Worm (Caenorhabditis elegans) whole organism, L3 larva: ENCODE results near the gene rod-1.

Source experiments
- R02D3.7 ChIP-seq: fragments of 150-350 bp; optimal IDR thresholded peaks from 2 replicates; lab custom pipeline; 2014; ENCODE audit warnings: missing biosample characterization, missing genetic modification characterization
- aly-2 ChIP-seq: fragments of 150-350 bp; optimal IDR thresholded peaks from 2 replicates; lab custom pipeline; 2014; ENCODE audit warnings: missing biosample characterization, missing genetic modification characterization
- ceh-16 ChIP-seq: sonication (generic microtip); optimal IDR thresholded peaks from 2 replicates; lab custom pipeline; 2017; ENCODE audit warnings: missing biosample characterization, missing genetic modification characterization
- ceh-28 ChIP-seq: fragments of 150-350 bp; optimal IDR thresholded peaks from 2 replicates; lab custom pipeline; 2014; ENCODE audit warnings: missing biosample characterization, missing genetic modification reagents, missing genetic modification characterization
- ceh-82 ChIP-seq: fragments of 150-350 bp; optimal IDR thresholded peaks from 2 replicates; lab custom pipeline; 2014; ENCODE audit warnings: missing biosample characterization, missing genetic modification characterization
- ceh-9 ChIP-seq: sonication (generic microtip); optimal IDR thresholded peaks from 2 replicates; lab custom pipeline; 2018; ENCODE audit warnings: missing biosample characterization, missing genetic modification characterization
- daf-12 ChIP-seq: fragments of 150-350 bp; optimal IDR thresholded peaks from 2 replicates; lab custom pipeline; 2014; ENCODE audit warnings: missing biosample characterization, missing genetic modification reagents, missing genetic modification characterization
- egl-27 ChIP-seq: sonication (generic microtip); optimal IDR thresholded peaks from 4 replicates; lab custom pipeline; 2017; ENCODE audit warnings: missing biosample characterization, missing genetic modification reagents, missing genetic modification characterization
- egl-5 ChIP-seq: fragments of 150-350 bp; optimal IDR thresholded peaks from 2 replicates; lab custom pipeline; 2017; ENCODE audit warnings: missing biosample characterization, missing genetic modification reagents, missing genetic modification characterization, inconsistent platforms
- elt-1 ChIP-seq: fragments of 150-350 bp; optimal IDR thresholded peaks from 2 replicates; lab custom pipeline; 2014; ENCODE audit warnings: missing biosample characterization, missing genetic modification characterization
- eor-1 ChIP-seq, 2 experiments: fragments of 150-350 bp; optimal IDR thresholded peaks; 2 replicates each; lab custom pipeline; 2014 to 2018; ENCODE audit warnings: missing biosample characterization in 2 of 2, missing genetic modification characterization in 2 of 2
- fkh-10 ChIP-seq: sonication (generic microtip); optimal IDR thresholded peaks from 2 replicates; lab custom pipeline; 2017; ENCODE audit warnings: missing biosample characterization, missing genetic modification reagents, missing genetic modification characterization
- fkh-2 ChIP-seq: fragments of 150-350 bp; optimal IDR thresholded peaks from 2 replicates; lab custom pipeline; 2014; ENCODE audit warnings: missing biosample characterization, missing genetic modification reagents, missing genetic modification characterization
- fos-1 ChIP-seq: fragments of 150-350 bp; optimal IDR thresholded peaks from 2 replicates; lab custom pipeline; 2014; ENCODE audit warnings: missing biosample characterization, missing genetic modification characterization
- hmg-11 ChIP-seq: sonication (generic microtip); optimal IDR thresholded peaks from 2 replicates; lab custom pipeline; 2016; ENCODE audit warnings: missing genetic modification characterization, missing compliant biosample characterization
- jun-1 ChIP-seq: fragments of 150-350 bp; optimal IDR thresholded peaks from 2 replicates; lab custom pipeline; 2014; ENCODE audit warnings: missing biosample characterization, missing genetic modification reagents, missing genetic modification characterization
- lin-39 ChIP-seq: fragments of 150-350 bp; optimal IDR thresholded peaks from 2 replicates; lab custom pipeline; 2018; ENCODE audit warnings: missing biosample characterization, missing genetic modification reagents, missing genetic modification characterization
- lsy-12 ChIP-seq: sonication (generic microtip); optimal IDR thresholded peaks from 2 replicates; lab custom pipeline; 2016; ENCODE audit warnings: mild to moderate bottlenecking, missing genetic modification characterization, missing compliant biosample characterization
- mdl-1 ChIP-seq: fragments of 150-350 bp; optimal IDR thresholded peaks from 2 replicates; lab custom pipeline; 2014; ENCODE audit warnings: missing biosample characterization, missing genetic modification characterization
- mml-1 ChIP-seq: fragments of 150-350 bp; sonication (generic microtip); optimal IDR thresholded peaks from 3 replicates; lab custom pipeline; 2014; ENCODE audit warnings: missing biosample characterization, missing genetic modification characterization
- nfya-1 ChIP-seq: sonication (generic microtip); optimal IDR thresholded peaks from 2 replicates; lab custom pipeline; 2017; ENCODE audit warnings: missing genetic modification characterization, mild to moderate bottlenecking, missing compliant biosample characterization, antibody characterized with exemption, moderate library complexity; ENCODE audit not compliant: insufficient read depth
- nhr-11 ChIP-seq: fragments of 150-350 bp; optimal IDR thresholded peaks from 2 replicates; lab custom pipeline; 2014; ENCODE audit warnings: missing biosample characterization, missing genetic modification characterization
- nhr-12 ChIP-seq: fragments of 150-350 bp; optimal IDR thresholded peaks from 2 replicates; lab custom pipeline; 2014; ENCODE audit warnings: missing biosample characterization, missing genetic modification characterization
- nhr-23 ChIP-seq: fragments of 150-350 bp; optimal IDR thresholded peaks from 2 replicates; lab custom pipeline; 2014; ENCODE audit warnings: missing biosample characterization, missing genetic modification reagents, missing genetic modification characterization
- nhr-25 ChIP-seq: sonication (generic microtip); optimal IDR thresholded peaks from 2 replicates; lab custom pipeline; 2017; ENCODE audit warnings: missing biosample characterization, missing genetic modification characterization
- nhr-28 ChIP-seq: fragments of 150-350 bp; optimal IDR thresholded peaks from 2 replicates; lab custom pipeline; 2014; ENCODE audit warnings: missing biosample characterization, missing genetic modification characterization
- nhr-43 ChIP-seq: sonication (generic microtip); optimal IDR thresholded peaks from 2 replicates; lab custom pipeline; 2016; ENCODE audit warnings: mild to moderate bottlenecking, missing genetic modification characterization, missing compliant biosample characterization; ENCODE audit not compliant: poor library complexity, severe bottlenecking
- nhr-67 ChIP-seq: fragments of 150-350 bp; optimal IDR thresholded peaks from 2 replicates; lab custom pipeline; 2014; ENCODE audit warnings: missing biosample characterization, missing genetic modification characterization
- nhr-76 ChIP-seq: fragments of 150-350 bp; sonication (generic microtip); optimal IDR thresholded peaks from 5 replicates; lab custom pipeline; 2014; ENCODE audit warnings: missing biosample characterization, missing genetic modification characterization
- pha-4 ChIP-seq: fragments of 150-350 bp; optimal IDR thresholded peaks from 2 replicates; lab custom pipeline; 2014; ENCODE audit warnings: missing biosample characterization, missing genetic modification reagents, missing genetic modification characterization
- sea-2 ChIP-seq: fragments of 150-350 bp; sonication (generic microtip); optimal IDR thresholded peaks from 4 replicates; lab custom pipeline; 2014; ENCODE audit warnings: missing biosample characterization, missing genetic modification reagents, missing genetic modification characterization
- skn-1 ChIP-seq: fragments of 150-350 bp; optimal IDR thresholded peaks from 2 replicates; lab custom pipeline; 2014; ENCODE audit warnings: missing biosample characterization, missing genetic modification characterization
- snpc-4 ChIP-seq: fragments of 150-350 bp; optimal IDR thresholded peaks from 2 replicates; lab custom pipeline; 2014; ENCODE audit warnings: missing biosample characterization, missing genetic modification characterization
- tbx-2 ChIP-seq: sonication (generic microtip); optimal IDR thresholded peaks from 2 replicates; lab custom pipeline; 2016; ENCODE audit warnings: mild to moderate bottlenecking, missing genetic modification characterization, missing compliant biosample characterization
- unc-39 ChIP-seq: sonication (generic microtip); optimal IDR thresholded peaks from 4 replicates; lab custom pipeline; 2017; ENCODE audit warnings: missing biosample characterization, missing genetic modification characterization
- unc-62 ChIP-seq: fragments of 150-350 bp; sonication (generic microtip); optimal IDR thresholded peaks from 4 replicates; lab custom pipeline; 2014; ENCODE audit warnings: missing biosample characterization, missing genetic modification reagents, missing genetic modification characterization
- zag-1 ChIP-seq: fragments of 150-350 bp; optimal IDR thresholded peaks from 2 replicates; lab custom pipeline; 2014; ENCODE audit warnings: missing biosample characterization, missing genetic modification characterization
- ztf-11 ChIP-seq: fragments of 150-350 bp; optimal IDR thresholded peaks from 2 replicates; lab custom pipeline; 2014; ENCODE audit warnings: missing biosample characterization, missing genetic modification characterization
- ztf-4 ChIP-seq: fragments of 150-350 bp; optimal IDR thresholded peaks from 2 replicates; lab custom pipeline; 2014; ENCODE audit warnings: missing biosample characterization, missing genetic modification characterization

The rod-1 gene

DNA sequence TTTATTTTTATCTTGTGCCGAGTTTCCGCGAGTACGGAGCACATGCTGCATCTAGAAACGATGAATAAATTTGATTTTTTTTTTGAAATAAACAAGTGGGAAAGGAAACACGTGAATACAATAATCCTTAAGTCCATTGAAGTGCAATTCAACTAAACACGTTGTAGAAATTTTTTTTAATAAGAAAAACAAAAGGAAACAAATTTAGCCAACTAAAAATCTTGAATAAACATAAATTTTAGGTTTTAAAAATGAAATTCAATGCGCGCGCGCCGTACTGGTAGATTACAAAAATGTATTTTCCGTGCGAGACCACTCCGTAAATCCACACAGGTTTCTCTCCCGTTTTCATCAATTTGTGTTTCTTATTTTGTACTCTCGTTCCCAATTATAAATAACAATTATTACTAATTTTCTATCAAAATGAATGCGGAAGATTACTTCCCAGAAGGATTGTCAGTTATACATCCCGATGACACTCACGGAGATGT, 5.0 kb upstream of the rod-1 start, which contains the start of the genes plk-3 and F55G1.6:
TSS of gene plk-3 (minus strand) at position 51 of the 491 bp plus-strand sequence.
TSS of gene F55G1.6 (plus strand) at position 359 of the 491 bp plus-strand sequence.
- TF ChIP-seq ceh-16 (tag; lab: Kevin White, UChicago) (no peak), nhr-43 (tag; lab: Kevin White, UChicago) (no peak), ztf-11 (no peak), nhr-28 (tag; lab: Kevin White, UChicago) (no peak), snpc-4 (tag; lab: Kevin White, UChicago) (no peak), lin-39 (tag; lab: Kevin White, UChicago) (no peak)
- TF ChIP-seq, all 47 proteins: peak for 0

ce11 chrIV:7474826-7475225, 3.4 kb upstream of the rod-1 start, which contains the start of gene slc-25A18.2:
Gene slc-25A18.2, plus strand, starts transcription at chrIV:7475041.
- TF ChIP-seq hmg-11 (tag; lab: Kevin White, UChicago) = no peak
- TF ChIP-seq jun-1 (tag; lab: Kevin White, UChicago) = no peak
- TF ChIP-seq mdl-1 (tag; lab: Kevin White, UChicago) = no peak
- no peak for TF ChIP-seq zag-1
- no peak for TF ChIP-seq R02D3.7 (tag; lab: Kevin White, UChicago)
- no peak for TF ChIP-seq ceh-28
- no peak for TF ChIP-seq unc-39
- no peak for TF ChIP-seq fkh-2

DNA sequence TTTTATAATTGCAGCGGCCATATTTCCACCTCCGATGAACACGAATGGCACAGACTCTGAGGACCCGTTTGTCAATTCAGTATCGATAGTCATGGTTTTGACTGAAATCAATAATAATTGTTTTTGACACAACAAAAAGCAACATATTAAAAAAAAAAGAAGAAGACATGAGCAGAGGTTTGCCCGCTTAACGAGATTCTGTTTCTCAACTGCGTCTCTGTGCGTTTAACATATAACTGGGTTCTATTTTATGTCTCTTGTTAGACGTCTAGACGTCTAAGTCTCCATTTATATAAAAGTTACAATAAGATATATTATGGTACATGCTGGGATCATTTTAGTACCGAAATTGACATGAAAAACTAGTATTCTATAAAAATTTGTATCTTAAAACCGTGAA, 1.1 kb upstream of the rod-1 start, which contains the start of gene pycr-4:
TSS of gene pycr-4 (minus strand) at position 101 of the 400 bp plus-strand sequence.
- no peak for TF ChIP-seq fos-1 (tag; lab: Kevin White, UChicago)
- TF ChIP-seq R02D3.7 (tag; lab: Kevin White, UChicago) = no peak
- no peak for TF ChIP-seq daf-12 (tag; lab: Kevin White, UChicago)
- no peak for TF ChIP-seq skn-1 (tag; lab: Kevin White, UChicago)
- no peak for TF ChIP-seq ztf-4 (tag; lab: Kevin White, UChicago)
- no peak for TF ChIP-seq zag-1
- TF ChIP-seq pha-4 (tag; lab: Kevin White, UChicago) = no peak
- TF ChIP-seq eor-1 (tag; optimal IDR thresholded peaks at IDR 0.05; lab: Kevin White, UChicago) = no peak
- no peak for TF ChIP-seq ztf-11
- no peak for TF ChIP-seq ceh-9
- no peak for TF ChIP-seq nhr-43 (tag; lab: Kevin White, UChicago)
- TF ChIP-seq egl-27 (tag; lab: Kevin White, UChicago) = no peak
- no peak for TF ChIP-seq nhr-67
- no peak for TF ChIP-seq ceh-28
- no peak for TF ChIP-seq nfya-1 (tag; lab: Kevin White, UChicago)
- no peak for TF ChIP-seq nhr-23

- TF ChIP-seq nhr-12 (tag; lab: Kevin White, UChicago) = no peak
- TF ChIP-seq nhr-67 = no peak
- no peak for TF ChIP-seq lsy-12
- no peak for TF ChIP-seq ceh-9
- TF ChIP-seq ceh-16 (tag; lab: Kevin White, UChicago) = no peak
- TF ChIP-seq sea-2 = no peak
- no peak for TF ChIP-seq fkh-10 (GFP tag; lab: Kevin White, UChicago)
- TF ChIP-seq nhr-25 (tag; lab: Kevin White, UChicago) = no peak
- no peak for TF ChIP-seq elt-1
- no peak for TF ChIP-seq hmg-11 (tag; lab: Kevin White, UChicago)
- TF ChIP-seq aly-2 (tag; lab: Kevin White, UChicago) = no peak
- TF ChIP-seq unc-62 = no peak
- TF ChIP-seq jun-1 (tag; lab: Kevin White, UChicago) = no peak
- no peak for TF ChIP-seq nhr-28 (tag; lab: Kevin White, UChicago)
- no peak for TF ChIP-seq egl-5
- TF ChIP-seq, all 47 proteins: peak for 0
Measured at ce11 chrIV:7477697-7478096, 555 bp upstream of the rod-1 start.

- no peak for TF ChIP-seq ceh-16 (tag; lab: Kevin White, UChicago)
- TF ChIP-seq unc-39 = no peak
- TF ChIP-seq daf-12 (tag; lab: Kevin White, UChicago) = no peak
- TF ChIP-seq nhr-12 (tag; lab: Kevin White, UChicago) = no peak
- no peak for TF ChIP-seq fkh-2
- no peak for TF ChIP-seq skn-1 (tag; lab: Kevin White, UChicago)
- TF ChIP-seq ceh-28 = no peak
- TF ChIP-seq nhr-23 = no peak
- no peak for TF ChIP-seq zag-1
- TF ChIP-seq lsy-12 = peak; percentile 63
- TF ChIP-seq jun-1 (tag; lab: Kevin White, UChicago) = peak; percentile 43
- TF ChIP-seq egl-5 = no peak
- no peak for TF ChIP-seq tbx-2 (tag; lab: Kevin White, UChicago)
- TF ChIP-seq nhr-76 (tag; lab: Kevin White, UChicago) = no peak
- TF ChIP-seq R02D3.7 (tag; lab: Kevin White, UChicago) = no peak
- TF ChIP-seq nhr-11 (tag; lab: Kevin White, UChicago) = no peak
- no peak for TF ChIP-seq fkh-10 (GFP tag; lab: Kevin White, UChicago)
- no peak for TF ChIP-seq egl-27 (tag; lab: Kevin White, UChicago)
- no peak for TF ChIP-seq nhr-28 (tag; lab: Kevin White, UChicago)
- TF ChIP-seq nhr-67 = no peak
- no peak for TF ChIP-seq ceh-82 (tag; lab: Kevin White, UChicago)
- peak; percentile 85 for TF ChIP-seq nhr-25 (tag; lab: Kevin White, UChicago)
- no peak for TF ChIP-seq mml-1
- TF ChIP-seq aly-2 (tag; lab: Kevin White, UChicago) = no peak
- TF ChIP-seq mdl-1 (tag; lab: Kevin White, UChicago) = no peak
- TF ChIP-seq elt-1 = peak; percentile 42
- TF ChIP-seq nfya-1 (tag; lab: Kevin White, UChicago) = peak; percentile 49
- TF ChIP-seq snpc-4 (tag; lab: Kevin White, UChicago) = peak; percentile 82
- no peak for TF ChIP-seq ceh-9
Measured at ce11 chrIV:7486201-7486947, 8.1 kb downstream of the rod-1 start, which contains the start of the genes his-61 and his-62. Gene his-61, minus strand, starts transcription at chrIV:7486217. Gene his-62, plus strand, starts transcription at chrIV:7486545.
